Worm (Caenorhabditis elegans) whole organism, L4 larva: ENCODE measurements around the gene T26C11.4.

ENCODE experiments used
- F37D6.2 ChIP-seq: sonication (generic microtip); optimal IDR thresholded peaks from 2 replicates; lab custom pipeline; 2016; ENCODE audit warnings: mild to moderate bottlenecking, missing genetic modification characterization, missing compliant biosample characterization
- F49E8.2 ChIP-seq: sonication (generic microtip); optimal IDR thresholded peaks from 2 replicates; lab custom pipeline; 2016; ENCODE audit warnings: missing compliant biosample characterization, mild to moderate bottlenecking, missing genetic modification characterization, borderline replicate concordance
- aly-2 ChIP-seq: sonication (generic microtip); optimal IDR thresholded peaks from 2 replicates; lab custom pipeline; 2018; ENCODE audit warnings: missing biosample characterization, missing genetic modification characterization
- ama-1 ChIP-seq: fragments of 150-350 bp; optimal IDR thresholded peaks from 2 replicates; lab custom pipeline; 2014; ENCODE audit warnings: inconsistent platforms, mixed read lengths
- duxl-1 ChIP-seq: sonication (generic microtip); optimal IDR thresholded peaks from 2 replicates; lab custom pipeline; 2016; ENCODE audit warnings: mild to moderate bottlenecking, missing genetic modification characterization, moderate library complexity, missing compliant biosample characterization; ENCODE audit not compliant: poor library complexity
- fos-1 ChIP-seq: fragments of 150-350 bp; optimal IDR thresholded peaks from 2 replicates; lab custom pipeline; 2014; ENCODE audit warnings: missing biosample characterization, missing genetic modification characterization
- mdt-29 ChIP-seq: fragments of 200-800 bp; sonication (Bioruptor generic); IDR thresholded peaks from 2 replicates; pipeline ENCODE4 v1.3.6; 2022; ENCODE audit warnings: missing genetic modification reagents, missing genetic modification characterization, missing compliant biosample characterization
- nhr-25 ChIP-seq: sonication (generic microtip); optimal IDR thresholded peaks from 2 replicates; lab custom pipeline; 2017; ENCODE audit warnings: missing genetic modification characterization, mild to moderate bottlenecking, missing compliant biosample characterization, antibody characterized with exemption, moderate library complexity, borderline replicate concordance; ENCODE audit not compliant: insufficient read depth
- nhr-41 ChIP-seq: fragments of 200-800 bp; sonication (Bioruptor generic); IDR thresholded peaks from 2 replicates; pipeline ENCODE4 v1.3.6; 2022; ENCODE audit warnings: missing genetic modification reagents, missing genetic modification characterization, missing compliant biosample characterization
- pqm-1 ChIP-seq: sonication (generic microtip); optimal IDR thresholded peaks from 2 replicates; lab custom pipeline; 2017; ENCODE audit warnings: missing biosample characterization, missing genetic modification characterization
- skn-1 ChIP-seq: fragments of 150-350 bp; optimal IDR thresholded peaks from 2 replicates; lab custom pipeline; 2014; ENCODE audit warnings: missing biosample characterization, missing genetic modification characterization
- unc-39 ChIP-seq: sonication (generic microtip); optimal IDR thresholded peaks from 2 replicates; lab custom pipeline; 2017; ENCODE audit warnings: missing biosample characterization, missing genetic modification characterization
- unc-62 ChIP-seq, 3 experiments: fragments of 150-350 bp in 1 of 3; sonication (generic microtip); optimal IDR thresholded peaks in 2 of 3; peaks in 1 of 3; 1 replicate in 1 of 3; 2 replicates in 2 of 3; lab custom pipeline; 2014 to 2017; ENCODE audit warnings: missing biosample characterization in 3 of 3, missing genetic modification characterization in 3 of 3, missing genetic modification reagents in 3 of 3, missing genotype in 1 of 3
- ztf-11 ChIP-seq: fragments of 150-350 bp; optimal IDR thresholded peaks from 2 replicates; lab custom pipeline; 2014; ENCODE audit warnings: missing biosample characterization, missing genetic modification characterization

DNA sequence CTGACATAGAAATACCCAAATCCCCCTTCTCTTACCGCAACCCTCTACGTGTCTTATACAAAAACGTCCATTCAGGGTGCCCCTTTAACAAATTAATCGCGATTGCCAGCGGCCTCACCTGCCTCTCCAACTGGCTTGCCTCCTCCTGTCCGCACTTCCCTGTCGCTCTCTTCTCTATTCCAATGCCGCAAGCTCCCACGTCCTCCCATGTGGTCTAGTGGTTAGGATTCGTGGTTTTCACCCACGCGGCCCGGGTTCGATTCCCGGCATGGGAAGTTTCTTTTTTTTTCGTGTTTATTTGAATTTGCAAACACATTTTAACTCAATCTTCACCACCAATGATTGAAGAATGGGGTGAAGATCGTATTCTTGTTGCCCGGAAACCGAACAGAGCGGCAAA is 13.3 kb upstream of the T26C11.4 start:
- TF ChIP-seq unc-39 (tag; lab: Kevin White, UChicago) (no peak), pqm-1 (no peak), aly-2 (tag; lab: Kevin White, UChicago) (no peak), F37D6.2 (tag; lab: Kevin White, UChicago) (peak; percentile 57), duxl-1 (tag; lab: Kevin White, UChicago) (peak; percentile 95), nhr-25 (tag; lab: Kevin White, UChicago) (no peak), unc-62 (GFP tag; optimal IDR thresholded peaks at IDR 0.05 in 1 of 2; lab: Kevin White, UChicago) (peak in 1 of 2 experiments; percentile 53), unc-62 (tag; optimal IDR thresholded peaks at IDR 0.05; lab: Kevin White, UChicago) (no peak), skn-1 (tag; lab: Kevin White, UChicago) (no peak), fos-1 (tag; lab: Kevin White, UChicago) (no peak), nhr-41 (GFP tag; lab: Robert Waterston, UW) (no peak), ztf-11 (no peak), ama-1 (lab: Kevin White, UChicago) (no peak), F49E8.2 (tag; lab: Kevin White, UChicago) (no peak), mdt-29 (GFP tag; lab: Robert Waterston, UW) (peak; percentile 46; the same call in 1 of the 2 replicates)
